Fruit fly (Drosophila melanogaster): ENCODE measurements around the gene Gr94a.

dm6 chr3R:23095346-23095745 is 43.9 kb downstream of the Gr94a start, which contains the start of gene CG17109:
- no peak for TF ChIP-seq CG16779 (tag; optimal IDR thresholded peaks at IDR 0.05)
- TF ChIP-seq acj6 (GFP tag; optimal IDR thresholded peaks at IDR 0.05): no peak
- peak; percentile 73 for TF ChIP-seq vri (GFP tag; optimal IDR thresholded peaks at IDR 0.05)
- TF ChIP-seq dsx (GFP tag; optimal IDR thresholded peaks at IDR 0.05; ENCODE audit: poor library complexity, severe bottlenecking): no peak
- TF ChIP-seq Smox (GFP tag; optimal IDR thresholded peaks at IDR 0.05): no peak
- no peak for TF ChIP-seq Eip93F (GFP tag; optimal IDR thresholded peaks at IDR 0.05)
- no peak for TF ChIP-seq fkh (GFP tag; optimal IDR thresholded peaks at IDR 0.05)
- TF ChIP-seq Sox15 (GFP tag; optimal IDR thresholded peaks at IDR 0.05): no peak
- TF ChIP-seq CG6792 (GFP tag; optimal IDR thresholded peaks at IDR 0.05): no peak

All from whole organism, prepupa.